Fruit fly (Drosophila melanogaster) whole organism, wandering third instar larva: Measurements from ENCODE around the gene CG17726.

ENCODE experiments used
- Abd-B ChIP-seq: fragments of >200 bp; optimal IDR thresholded peaks from 2 replicates; lab custom pipeline; 2017; ENCODE audit warnings: missing biosample characterization, missing genetic modification characterization
- CG32264 ChIP-seq: fragments of 200-800 bp; sonication (Bioruptor generic); optimal IDR thresholded peaks from 2 replicates; lab custom pipeline; 2016; ENCODE audit warnings: missing biosample characterization, missing genetic modification characterization
- CG9705 ChIP-seq: fragments of 200-800 bp; sonication (Bioruptor generic); optimal IDR thresholded peaks from 2 replicates; lab custom pipeline; 2018; ENCODE audit warnings: missing biosample characterization, mild to moderate bottlenecking, missing genetic modification characterization
- Dfd ChIP-seq: fragments of >200 bp; optimal IDR thresholded peaks from 2 replicates; lab custom pipeline; 2017; ENCODE audit warnings: missing biosample characterization, missing genetic modification characterization
- GATAd ChIP-seq: sonication (Bioruptor generic); optimal IDR thresholded peaks from 2 replicates; lab custom pipeline; 2016; ENCODE audit warnings: missing biosample characterization, missing genetic modification characterization
- HLH106 ChIP-seq: fragments of 200-800 bp; optimal IDR thresholded peaks from 3 replicates; lab custom pipeline; 2019; ENCODE audit warnings: missing biosample characterization, mild to moderate bottlenecking, missing genetic modification characterization, moderate library complexity
- Hr83 ChIP-seq: fragments of 200-300 bp; sonication (Bioruptor generic); optimal IDR thresholded peaks from 2 replicates; lab custom pipeline; 2016; ENCODE audit warnings: missing biosample characterization, mild to moderate bottlenecking, missing genetic modification characterization, moderate library complexity; ENCODE audit not compliant: poor library complexity, severe bottlenecking
- Jra ChIP-seq: sonication (Bioruptor generic); optimal IDR thresholded peaks from 2 replicates; lab custom pipeline; 2016; ENCODE audit warnings: missing biosample characterization, missing genetic modification characterization
- N ChIP-seq: fragments of >200 bp; optimal IDR thresholded peaks from 2 replicates; lab custom pipeline; 2018; ENCODE audit warnings: missing biosample characterization, missing external identifiers, missing genetic modification characterization
- OdsH ChIP-seq: fragments of 200-800 bp; sonication (Bioruptor generic); optimal IDR thresholded peaks from 2 replicates; lab custom pipeline; 2016; ENCODE audit warnings: missing biosample characterization, mild to moderate bottlenecking, missing genetic modification characterization
- Sp1 ChIP-seq: fragments of 200-800 bp; sonication (Bioruptor generic); optimal IDR thresholded peaks from 3 replicates; lab custom pipeline; 2019; ENCODE audit warnings: missing biosample characterization, mild to moderate bottlenecking, missing genetic modification characterization, moderate library complexity
- Vsx2 ChIP-seq: fragments of 200-300, 225-300 bp; sonication (Bioruptor generic); optimal IDR thresholded peaks from 2 replicates; lab custom pipeline; 2018; ENCODE audit warnings: missing biosample characterization, missing genetic modification characterization; ENCODE audit not compliant: partially characterized antibody
- br ChIP-seq: fragments of 200-800 bp; sonication (Bioruptor generic); optimal IDR thresholded peaks from 2 replicates; lab custom pipeline; 2016; ENCODE audit warnings: missing biosample characterization, missing genetic modification characterization
- brk ChIP-seq: fragments of 200-800 bp; sonication (Bioruptor generic); optimal IDR thresholded peaks from 2 replicates; lab custom pipeline; 2016; ENCODE audit warnings: missing biosample characterization, mild to moderate bottlenecking, missing genetic modification characterization
- dl ChIP-seq, 2 experiments: fragments of 175-275, 200-275 bp in 1 of 2; fragments of 200-275 bp in 1 of 2; sonication (Bioruptor generic); optimal IDR thresholded peaks; lab custom pipeline; 2018; ENCODE audit warnings: mild to moderate bottlenecking in 2 of 2, missing biosample characterization in 2 of 2, missing genetic modification characterization in 2 of 2, moderate library complexity in 2 of 2; ENCODE audit not compliant: partially characterized antibody in 2 of 2, insufficient read depth in 1 of 2
- dmrt93B ChIP-seq: fragments of 200-800 bp; sonication (Bioruptor generic); optimal IDR thresholded peaks from 2 replicates; lab custom pipeline; 2018; ENCODE audit warnings: missing biosample characterization, mild to moderate bottlenecking, missing genetic modification characterization
- dsf ChIP-seq: sonication (Bioruptor generic); optimal IDR thresholded peaks from 2 replicates; lab custom pipeline; 2016; ENCODE audit warnings: missing biosample characterization, missing genetic modification characterization, borderline replicate concordance
- ey ChIP-seq: fragments of 200-800 bp; sonication (Bioruptor generic); optimal IDR thresholded peaks from 2 replicates; lab custom pipeline; 2016; ENCODE audit warnings: missing biosample characterization, missing genetic modification characterization
- foxo ChIP-seq, 2 experiments: fragments of 200-800 bp; sonication (Bioruptor generic); optimal IDR thresholded peaks; 2 replicates in 1 of 2; 3 replicates in 1 of 2; lab custom pipeline; 2016 to 2017; ENCODE audit warnings: missing biosample characterization in 2 of 2, missing genetic modification characterization in 2 of 2
- fru ChIP-seq: fragments of 200-800 bp; sonication (Bioruptor generic); optimal IDR thresholded peaks from 3 replicates; lab custom pipeline; 2016; ENCODE audit warnings: missing biosample characterization, mild to moderate bottlenecking, missing genetic modification characterization
- h ChIP-seq: fragments of 200-800 bp; sonication (Bioruptor generic); optimal IDR thresholded peaks from 3 replicates; lab custom pipeline; 2016; ENCODE audit warnings: missing biosample characterization, mild to moderate bottlenecking, missing genetic modification characterization
- lola ChIP-seq: fragments of >200 bp; optimal IDR thresholded peaks from 2 replicates; lab custom pipeline; 2017; ENCODE audit warnings: missing biosample characterization, missing genetic modification characterization
- pan ChIP-seq: fragments of >200 bp; optimal IDR thresholded peaks from 2 replicates; lab custom pipeline; 2017
- psq ChIP-seq: fragments of 200-800 bp; sonication (Bioruptor generic); optimal IDR thresholded peaks from 3 replicates; lab custom pipeline; 2017; ENCODE audit warnings: missing biosample characterization, mild to moderate bottlenecking, missing genetic modification characterization, moderate library complexity
- rgr ChIP-seq: fragments of 200-800 bp; sonication (Bioruptor generic); optimal IDR thresholded peaks from 3 replicates; lab custom pipeline; 2016; ENCODE audit warnings: missing biosample characterization, mild to moderate bottlenecking, missing genetic modification characterization
- sage ChIP-seq: fragments of 200-800 bp; sonication (Bioruptor generic); optimal IDR thresholded peaks from 2 replicates; lab custom pipeline; 2016; ENCODE audit warnings: missing biosample characterization, mild to moderate bottlenecking, missing genetic modification characterization
- sv ChIP-seq: fragments of 200-800 bp; sonication (Bioruptor generic); optimal IDR thresholded peaks from 3 replicates; lab custom pipeline; 2016; ENCODE audit warnings: missing biosample characterization, missing genetic modification characterization
- usp ChIP-seq: fragments of >200 bp; optimal IDR thresholded peaks from 2 replicates; lab custom pipeline; 2017; ENCODE audit warnings: missing biosample characterization, missing genetic modification characterization
- woc ChIP-seq: sonication (Bioruptor generic); optimal IDR thresholded peaks from 2 replicates; lab custom pipeline; 2016; ENCODE audit warnings: missing biosample characterization, mild to moderate bottlenecking, missing genetic modification characterization

The CG17726 gene

dm6 chr3R:11263579-11263978 is 37.0 kb downstream of the CG17726 start:
- TF ChIP-seq sv (GFP tag; lab: Kevin White, UChicago) (no peak), h (GFP tag; lab: Kevin White, UChicago) (no peak), brk (no peak), dsf (GFP tag; lab: Kevin White, UChicago) (no peak), Jra (GFP tag; lab: Kevin White, UChicago) (no peak), pan (lab: Kevin White, UChicago) (no peak), woc (GFP tag; lab: Kevin White, UChicago) (no peak), psq (GFP tag; lab: Kevin White, UChicago) (no peak), ey (GFP tag; lab: Kevin White, UChicago) (no peak), Abd-B (GFP tag; lab: Kevin White, UChicago) (no peak), sage (GFP tag; lab: Kevin White, UChicago) (no peak), foxo (GFP tag; optimal IDR thresholded peaks at IDR 0.05; lab: Kevin White, UChicago) (no peak), lola (GFP tag; lab: Kevin White, UChicago) (no peak)

dm6 chr3R:11269013-11269412 is 42.5 kb downstream of the CG17726 start:
- no peak for TF ChIP-seq usp
- no peak for TF ChIP-seq dmrt93B
- TF ChIP-seq Sp1 (GFP tag; lab: Kevin White, UChicago), result peak; percentile 17
- peak in 1 of 2 experiments; percentile 11 for TF ChIP-seq foxo (GFP tag; optimal IDR thresholded peaks at IDR 0.05; lab: Kevin White, UChicago)
- TF ChIP-seq ey (GFP tag; lab: Kevin White, UChicago), result no peak
- peak; percentile 10 for TF ChIP-seq HLH106 (tag; lab: Kevin White, UChicago)
- no peak for TF ChIP-seq CG9705
- no peak for TF ChIP-seq Dfd
- peak; percentile 2 for TF ChIP-seq br (GFP tag; lab: Kevin White, UChicago)
- no peak for TF ChIP-seq lola (GFP tag; lab: Kevin White, UChicago)
- TF ChIP-seq sv (GFP tag; lab: Kevin White, UChicago), result peak; percentile 7
- TF ChIP-seq dsf (GFP tag; lab: Kevin White, UChicago), result no peak
- TF ChIP-seq dl (GFP tag; optimal IDR thresholded peaks at IDR 0.05; lab: Kevin White, UChicago; ENCODE audit: insufficient read depth in 1 of 2, partially characterized antibody in 2 of 2), result no peak
- no peak for TF ChIP-seq brk
- peak; percentile 7 for TF ChIP-seq fru (GFP tag; lab: Kevin White, UChicago)
- no peak for TF ChIP-seq GATAd (GFP tag; lab: Kevin White, UChicago)
- no peak for TF ChIP-seq woc (GFP tag; lab: Kevin White, UChicago)
- peak; percentile 37 for TF ChIP-seq rgr (GFP tag; lab: Kevin White, UChicago)
- peak; percentile 15 for TF ChIP-seq h (GFP tag; lab: Kevin White, UChicago)

- peak; percentile 59 for TF ChIP-seq Dfd
- TF ChIP-seq pan (lab: Kevin White, UChicago), result no peak
Measured at dm6 chr3R:11270574-11270973, 44.0 kb downstream of the CG17726 start.

- no peak for TF ChIP-seq usp
- TF ChIP-seq HLH106 (tag; lab: Kevin White, UChicago), result no peak
- TF ChIP-seq GATAd (GFP tag; lab: Kevin White, UChicago), result no peak
- no peak for TF ChIP-seq CG32264 (GFP tag; lab: Kevin White, UChicago)
- TF ChIP-seq N, result no peak
- no peak for TF ChIP-seq rgr (GFP tag; lab: Kevin White, UChicago)
- TF ChIP-seq Vsx2, result no peak
- no peak for TF ChIP-seq lola (GFP tag; lab: Kevin White, UChicago)
- TF ChIP-seq Jra (GFP tag; lab: Kevin White, UChicago), result no peak
- no peak for TF ChIP-seq Hr83 (GFP tag; lab: Kevin White, UChicago)
- no peak for TF ChIP-seq Sp1 (GFP tag; lab: Kevin White, UChicago)
- no peak for TF ChIP-seq psq (GFP tag; lab: Kevin White, UChicago)
- no peak for TF ChIP-seq OdsH (GFP tag; lab: Kevin White, UChicago)
- no peak for TF ChIP-seq ey (GFP tag; lab: Kevin White, UChicago)
- TF ChIP-seq foxo (GFP tag; optimal IDR thresholded peaks at IDR 0.05; lab: Kevin White, UChicago), result no peak
- TF ChIP-seq brk, result no peak
- no peak for TF ChIP-seq h (GFP tag; lab: Kevin White, UChicago)
Measured at dm6 chr3R:11272667-11273066, 46.1 kb downstream of the CG17726 start.
